Worm (Caenorhabditis elegans) whole organism, midembryonic: ENCODE results near the gene C32D5.4.

Experiments used
- T22C8.4 ChIP-seq: fragments of 200-800 bp; sonication (Bioruptor generic); IDR thresholded peaks from 2 replicates; pipeline ENCODE4 v1.3.6; 2022; ENCODE audit warnings: missing genetic modification characterization, missing compliant biosample characterization
- cog-1 ChIP-seq: sonication (generic microtip); optimal IDR thresholded peaks from 2 replicates; lab custom pipeline; 2016; ENCODE audit warnings: missing genetic modification characterization, missing compliant biosample characterization
- flt-1 ChIP-seq: fragments of 200-800 bp; sonication (Bioruptor generic); IDR thresholded peaks from 2 replicates; pipeline ENCODE4 v1.3.6; 2022; ENCODE audit warnings: missing genetic modification characterization, missing compliant biosample characterization
- klf-2 ChIP-seq: fragments of 200-800 bp; sonication (Bioruptor generic); conservative IDR thresholded peaks from 2 replicates; pipeline ENCODE4 v1.3.6; 2022; ENCODE audit warnings: missing genetic modification reagents, missing genetic modification characterization, missing compliant biosample characterization
- med-1 ChIP-seq: sonication (generic microtip); optimal IDR thresholded peaks from 2 replicates; lab custom pipeline; 2017; ENCODE audit warnings: missing genetic modification characterization, mild to moderate bottlenecking, missing compliant biosample characterization, antibody characterized with exemption, missing genetic modification reagents; ENCODE audit not compliant: insufficient read depth
- ref-1 ChIP-seq: fragments of 200-800 bp; sonication (Bioruptor generic); conservative IDR thresholded peaks from 2 replicates; pipeline ENCODE4 v1.3.6; 2022; ENCODE audit warnings: missing genetic modification reagents, missing genetic modification characterization, missing compliant biosample characterization
- tab-1 ChIP-seq: fragments of 200-800 bp; sonication (Bioruptor generic); IDR thresholded peaks from 2 replicates; pipeline ENCODE4 v1.3.6; 2022; ENCODE audit warnings: missing genetic modification characterization, missing compliant biosample characterization
- ztf-23 ChIP-seq: fragments of 200-800 bp; sonication (Bioruptor generic); IDR thresholded peaks from 2 replicates; pipeline ENCODE4 v1.3.6; 2022; ENCODE audit warnings: missing genetic modification reagents, missing genetic modification characterization, missing compliant biosample characterization
- ztf-29 ChIP-seq: fragments of 200-800 bp; sonication (Bioruptor generic); IDR thresholded peaks from 2 replicates; pipeline ENCODE4 v1.3.6; 2022; ENCODE audit warnings: missing genetic modification reagents, missing genetic modification characterization, missing compliant biosample characterization

C32D5.4 gene

ce11 chrII:6322979-6323378, at the start of gene C32D5.4:
Gene C32D5.4, minus strand, starts transcription at chrII:6323079.
- TF ChIP-seq ztf-29 (GFP tag; lab: Robert Waterston, UW) (no peak), ref-1 (GFP tag; lab: Robert Waterston, UW) (no peak), klf-2 (GFP tag; lab: Robert Waterston, UW) (no peak), T22C8.4 (GFP tag; lab: Robert Waterston, UW) (no peak), cog-1 (tag; lab: Kevin White, UChicago) (no peak), ztf-23 (GFP tag; lab: Robert Waterston, UW) (no peak), flt-1 (GFP tag; lab: Robert Waterston, UW) (no peak), med-1 (no peak)

DNA sequence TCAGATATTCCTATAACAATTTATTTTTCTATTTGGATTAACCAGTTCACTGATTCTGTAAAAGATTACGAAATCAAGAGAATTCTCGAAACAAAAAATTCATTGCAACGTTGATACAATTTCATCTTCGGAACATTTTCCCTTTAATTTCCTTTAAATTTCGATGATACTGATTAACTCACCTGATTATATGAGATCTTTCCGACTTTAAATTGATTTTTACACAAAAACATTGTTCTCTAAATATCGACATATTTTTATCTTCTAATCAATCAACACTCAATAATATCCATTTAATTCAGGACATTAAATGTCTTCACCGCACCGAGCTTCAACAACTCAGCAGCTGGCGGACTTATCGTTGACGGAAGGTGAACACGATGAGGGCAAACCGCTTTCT, 48.1 kb upstream of the C32D5.4 start, which contains the start of gene lin-23:
TSS of gene lin-23 (plus strand) at position 301 of the 400 bp plus-strand sequence.
- TF ChIP-seq ztf-29 (GFP tag; lab: Robert Waterston, UW), result no peak
- TF ChIP-seq med-1, result no peak
- no peak for TF ChIP-seq ztf-23 (GFP tag; lab: Robert Waterston, UW)
- no peak for TF ChIP-seq tab-1
- TF ChIP-seq flt-1 (GFP tag; lab: Robert Waterston, UW), result no peak
- no peak for TF ChIP-seq ref-1 (GFP tag; lab: Robert Waterston, UW)
- TF ChIP-seq klf-2 (GFP tag; lab: Robert Waterston, UW), result no peak

- peak; percentile 57 for TF ChIP-seq cog-1 (tag; lab: Kevin White, UChicago)
- no peak for TF ChIP-seq med-1
- TF ChIP-seq T22C8.4 (GFP tag; lab: Robert Waterston, UW), result peak; percentile 59
These were observed 47.2 kb upstream of the C32D5.4 start for ce11 chrII:6370110-6370509.

ce11 chrII:6366696-6367095, 43.8 kb upstream of the C32D5.4 start, which contains the start of gene ctsa-4.1:
Gene ctsa-4.1, plus strand, starts transcription at chrII:6366996.
- TF ChIP-seq cog-1 (tag; lab: Kevin White, UChicago) (no peak), med-1 (no peak), flt-1 (GFP tag; lab: Robert Waterston, UW) (no peak), tab-1 (no peak), T22C8.4 (GFP tag; lab: Robert Waterston, UW) (no peak), ref-1 (GFP tag; lab: Robert Waterston, UW) (no peak), ztf-23 (GFP tag; lab: Robert Waterston, UW) (no peak), ztf-29 (GFP tag; lab: Robert Waterston, UW) (no peak), klf-2 (GFP tag; lab: Robert Waterston, UW) (no peak)

- TF ChIP-seq cog-1 (tag; lab: Kevin White, UChicago), result no peak
- TF ChIP-seq ztf-29 (GFP tag; lab: Robert Waterston, UW), result no peak
- no peak for TF ChIP-seq klf-2 (GFP tag; lab: Robert Waterston, UW)
- no peak for TF ChIP-seq ztf-23 (GFP tag; lab: Robert Waterston, UW)
- TF ChIP-seq ref-1 (GFP tag; lab: Robert Waterston, UW), result no peak
- TF ChIP-seq tab-1, result no peak
- TF ChIP-seq med-1, result no peak
These were observed 42.4 kb upstream of the C32D5.4 start, which contains the start of the genes ani-2 and clec-88 for ce11 chrII:6365237-6365815. Gene ani-2, minus strand, starts transcription at chrII:6365367. Gene clec-88, plus strand, starts transcription at chrII:6365722.

- TF ChIP-seq ztf-23 (GFP tag; lab: Robert Waterston, UW) (peak; percentile 65; the same call in 1 of the 2 replicates), T22C8.4 (GFP tag; lab: Robert Waterston, UW) (no peak), med-1 (no peak), ztf-29 (GFP tag; lab: Robert Waterston, UW) (no peak)
These were observed 37.9 kb upstream of the C32D5.4 start, which contains the start of gene K10B2.4 for ce11 chrII:6360822-6361221. Gene K10B2.4, minus strand, starts transcription at chrII:6360959.

DNA sequence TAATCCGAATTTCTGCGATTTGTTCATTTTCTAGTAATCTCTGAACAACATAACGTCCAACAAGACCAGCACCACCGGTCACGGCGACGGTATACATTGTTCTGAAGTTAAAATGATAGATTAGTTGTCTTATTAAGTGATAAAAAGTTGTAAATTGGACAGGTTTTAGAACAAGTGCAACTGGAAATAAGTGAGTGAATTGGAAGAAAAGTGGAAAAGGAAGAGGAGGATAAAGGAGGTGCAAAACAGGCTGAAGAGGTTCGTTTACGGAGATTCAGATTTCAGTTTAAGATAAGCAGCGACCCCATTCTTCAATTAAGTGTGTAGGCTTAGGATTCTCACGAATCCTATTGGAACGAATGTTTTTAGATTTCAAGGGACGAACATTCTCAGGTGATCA, 36.0 kb upstream of the C32D5.4 start, which contains the start of gene C32D5.12:
TSS of gene C32D5.12 (minus strand) at position 101 of the 400 bp plus-strand sequence.
- TF ChIP-seq klf-2 (GFP tag; lab: Robert Waterston, UW) (no peak), T22C8.4 (GFP tag; lab: Robert Waterston, UW) (no peak), cog-1 (tag; lab: Kevin White, UChicago) (no peak), ztf-23 (GFP tag; lab: Robert Waterston, UW) (no peak)

DNA sequence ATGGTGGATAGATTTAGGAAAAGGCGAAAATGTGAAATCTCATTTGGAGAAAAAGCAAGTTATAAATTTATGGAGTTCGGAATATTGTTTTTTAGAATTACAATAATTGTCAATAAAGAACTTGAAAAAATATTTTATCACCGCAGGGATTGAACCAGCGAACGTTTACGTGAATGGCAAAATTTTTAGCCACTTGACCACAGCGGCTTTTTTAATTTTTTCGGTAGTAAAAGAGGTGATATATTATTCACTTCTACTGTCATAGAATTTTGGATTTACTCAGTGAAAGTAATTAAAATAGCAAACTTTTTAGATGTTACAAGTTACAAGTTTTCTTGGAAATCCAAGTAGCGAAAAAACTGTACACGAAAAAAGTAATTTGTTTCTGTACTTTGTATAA, 35.4 kb upstream of the C32D5.4 start:
- TF ChIP-seq med-1 (no peak), T22C8.4 (GFP tag; lab: Robert Waterston, UW) (no peak), flt-1 (GFP tag; lab: Robert Waterston, UW) (no peak), ref-1 (GFP tag; lab: Robert Waterston, UW) (no peak), ztf-29 (GFP tag; lab: Robert Waterston, UW) (no peak), cog-1 (tag; lab: Kevin White, UChicago) (no peak), klf-2 (GFP tag; lab: Robert Waterston, UW) (no peak), ztf-23 (GFP tag; lab: Robert Waterston, UW) (no peak)

DNA sequence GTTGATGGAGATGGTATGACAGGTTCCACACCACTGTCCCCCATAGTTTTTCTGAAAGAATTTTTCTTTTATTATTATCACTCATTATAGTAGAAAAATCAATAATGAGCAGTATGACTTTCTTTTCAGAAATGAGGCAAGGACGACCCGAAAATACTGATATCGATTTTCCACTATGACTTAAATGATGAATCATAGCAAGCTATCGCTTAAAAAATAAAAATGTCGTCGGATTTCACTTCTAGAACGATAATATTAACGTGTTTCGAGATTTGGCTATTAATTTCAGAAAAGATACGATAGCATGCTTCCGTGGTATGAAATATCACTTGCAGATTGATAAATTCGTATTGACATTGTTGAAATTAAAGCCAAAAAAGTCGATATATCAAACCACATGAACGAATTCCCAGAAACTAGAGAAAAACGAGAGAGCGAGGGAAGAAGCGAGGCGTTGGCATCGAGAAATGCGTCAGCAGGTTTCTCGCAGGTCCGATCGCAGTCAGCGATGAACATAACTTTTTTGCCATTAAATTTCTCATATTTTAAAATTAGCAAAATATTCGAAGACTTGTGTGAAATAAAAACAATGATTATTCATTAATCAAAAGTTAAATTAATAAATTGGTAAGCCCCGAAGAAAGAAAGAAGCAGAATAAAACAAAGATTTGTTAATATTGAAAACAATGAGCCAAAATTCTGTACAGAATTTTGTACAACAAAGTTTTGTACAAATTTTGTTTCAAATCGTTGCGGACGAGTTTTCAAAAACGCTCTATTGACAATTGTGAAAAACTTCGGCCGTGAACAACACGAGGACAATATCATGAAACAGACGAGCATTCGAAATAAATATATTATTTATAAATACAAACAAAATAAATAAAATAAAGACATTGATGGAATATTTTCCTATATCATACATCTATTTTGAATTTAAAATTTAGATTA, 32.8 kb upstream of the C32D5.4 start, which contains the start of gene C32D5.11:
TSS of gene C32D5.11 (minus strand) at position 51 of the 951 bp plus-strand sequence.
- TF ChIP-seq ztf-23 (GFP tag; lab: Robert Waterston, UW), result 0 out of 2 replicates have a peak, but pooled peaks have one; percentile 31
- peak; percentile 7; the same call in 1 of the 2 replicates for TF ChIP-seq T22C8.4 (GFP tag; lab: Robert Waterston, UW)
- no peak for TF ChIP-seq ztf-29 (GFP tag; lab: Robert Waterston, UW)
- no peak for TF ChIP-seq flt-1 (GFP tag; lab: Robert Waterston, UW)
- no peak for TF ChIP-seq cog-1 (tag; lab: Kevin White, UChicago)
- TF ChIP-seq tab-1, result no peak
- peak; percentile 18 for TF ChIP-seq med-1
- TF ChIP-seq ref-1 (GFP tag; lab: Robert Waterston, UW), result no peak
- no peak for TF ChIP-seq klf-2 (GFP tag; lab: Robert Waterston, UW)
